Worm (Caenorhabditis elegans) whole organism, L4/young adult: ENCODE results near the gene gsto-1.

Experiments used
- dao-5 ChIP-seq: sonication (generic microtip); optimal IDR thresholded peaks from 2 replicates; lab custom pipeline; 2016; ENCODE audit warnings: missing genotype, missing genetic modification characterization, moderate library complexity, missing compliant biosample characterization
- him-1 ChIP-seq: sonication (generic microtip); optimal IDR thresholded peaks from 2 replicates; lab custom pipeline; 2016; ENCODE audit warnings: missing genotype, missing genetic modification reagents, missing genetic modification characterization, missing compliant biosample characterization

DNA sequence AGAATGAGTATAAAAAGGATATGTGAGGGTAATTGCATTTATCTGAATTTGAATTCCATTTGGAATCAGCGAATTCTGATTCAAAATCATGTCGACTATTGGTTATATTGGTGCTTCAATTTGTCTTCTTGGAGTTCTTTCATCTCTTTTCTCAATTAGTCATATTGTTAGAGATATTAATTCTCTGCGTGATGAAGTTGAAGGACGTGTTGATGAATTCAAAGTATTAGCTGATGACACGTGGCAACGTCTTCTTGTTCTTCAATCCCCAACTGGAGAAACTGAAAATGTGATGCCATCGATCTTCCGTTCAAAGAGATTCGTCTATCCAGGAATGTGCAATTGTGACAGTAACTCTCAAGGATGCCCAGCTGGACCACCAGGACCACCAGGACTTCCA lies 2.0 kb upstream of the gsto-1 start, which contains the start of gene col-90:
- TF ChIP-seq dao-5 (tag; lab: Kevin White, UChicago) (no peak), him-1 (no peak)
